Worm (Caenorhabditis elegans): ENCODE results near the gene T14G8.6.

The T14G8.6 gene

ce11 chrX:12889837-12890449 is 27.3 kb upstream of the T14G8.6 start (continued):
- peak in 1 of 3 experiments; percentile 71 for TF ChIP-seq lin-35 (GFP tag; optimal IDR thresholded peaks at IDR 0.05)
- TF ChIP-seq mel-28 (tag; optimal IDR thresholded peaks at IDR 0.05; ENCODE audit: borderline replicate concordance) = peak; percentile 36
- TF ChIP-seq snpc-3.4 (tag; optimal IDR thresholded peaks at IDR 0.05) = peak; percentile 62
- TF ChIP-seq egl-44 (GFP tag; IDR thresholded peaks at IDR 0.05) = peak; percentile 50; the same call in 1 of the 2 replicates
- peak; percentile 73 for TF ChIP-seq die-1 (tag; optimal IDR thresholded peaks at IDR 0.05)
- peak; percentile 53 for TF ChIP-seq repo-1 (tag; optimal IDR thresholded peaks at IDR 0.05)
- no peak for TF ChIP-seq tlf-1 (GFP tag; optimal IDR thresholded peaks at IDR 0.05)
- TF ChIP-seq egl-18 (GFP tag; IDR thresholded peaks at IDR 0.05) = peak; percentile 69; the same call in 1 of the 2 replicates
- TF ChIP-seq nhr-27 (tag; optimal IDR thresholded peaks at IDR 0.05) = no peak
- 0 out of 2 replicates have a peak, but pooled peaks have one; percentile 46 for TF ChIP-seq lag-1 (GFP tag; IDR thresholded peaks at IDR 0.05)
- TF ChIP-seq somi-1 (GFP tag; optimal IDR thresholded peaks at IDR 0.05) = peak; percentile 47
- peak; percentile 33 for TF ChIP-seq athp-1 (tag; optimal IDR thresholded peaks at IDR 0.05)
- TF ChIP-seq nhr-90 (tag; optimal IDR thresholded peaks at IDR 0.05) = peak; percentile 70
- peak; percentile 13; the same call in 1 of the 2 replicates for TF ChIP-seq ekl-4 (GFP tag; IDR thresholded peaks at IDR 0.05)
- TF ChIP-seq sdz-38 (tag; optimal IDR thresholded peaks at IDR 0.05) = no peak
- TF ChIP-seq nhr-179 (tag; optimal IDR thresholded peaks at IDR 0.05) = no peak
- no peak for TF ChIP-seq ama-1 (optimal IDR thresholded peaks at IDR 0.05)
- peak; percentile 41 to 65 for TF ChIP-seq ama-1 (GFP tag; optimal IDR thresholded peaks at IDR 0.05)
- TF ChIP-seq B0035.1 (tag; optimal IDR thresholded peaks at IDR 0.05) = peak; percentile 71
- peak; percentile 27 to 76 for TF ChIP-seq rec-8 (tag; optimal IDR thresholded peaks at IDR 0.05)
- TF ChIP-seq ztf-6 (GFP tag; IDR thresholded peaks at IDR 0.05) = no peak
- TF ChIP-seq him-1 (tag; optimal IDR thresholded peaks at IDR 0.05) = peak; percentile 93
- TF ChIP-seq pbrm-1 (GFP tag; IDR thresholded peaks at IDR 0.05) = peak; percentile 73
- TF ChIP-seq bed-1 (GFP tag; IDR thresholded peaks at IDR 0.05) = no peak
- TF ChIP-seq F37B4.10 (GFP tag; IDR thresholded peaks at IDR 0.05) = 0 out of 2 replicates have a peak, but pooled peaks have one; percentile 57
- peak; percentile 14 for TF ChIP-seq zim-3 (tag; optimal IDR thresholded peaks at IDR 0.05)
- peak; percentile 74 for TF ChIP-seq nfyb-1 (GFP tag; IDR thresholded peaks at IDR 0.05)
- 0 out of 2 replicates have a peak, but pooled peaks have one; percentile 62 for TF ChIP-seq aptf-3 (GFP tag; IDR thresholded peaks at IDR 0.05)
- TF ChIP-seq C17E4.6 (GFP tag; IDR thresholded peaks at IDR 0.05) = 0 out of 2 replicates have a peak, but pooled peaks have one; percentile 21
- peak; percentile 90 for TF ChIP-seq Y56A3A.18 (GFP tag; IDR thresholded peaks at IDR 0.05)
- peak; percentile 77 for TF ChIP-seq rpc-1 (optimal IDR thresholded peaks at IDR 0.05)
- peak; percentile 87 for TF ChIP-seq rpc-1 (tag; optimal IDR thresholded peaks at IDR 0.05)
- peak; percentile 80 for TF ChIP-seq mxl-1 (tag; optimal IDR thresholded peaks at IDR 0.05)
- TF ChIP-seq D2030.7 (GFP tag; IDR thresholded peaks at IDR 0.05) = no peak; the same call in none of the 2 replicates
- TF ChIP-seq hsf-1 (GFP tag; IDR thresholded peaks at IDR 0.05) = no peak
- TF ChIP-seq nhr-80 (tag; optimal IDR thresholded peaks at IDR 0.05) = peak; percentile 47
- TF ChIP-seq ztf-18 (tag; optimal IDR thresholded peaks at IDR 0.05) = peak; percentile 75
- peak; percentile 62 for TF ChIP-seq lir-1 (GFP tag; conservative IDR thresholded peaks at IDR 0.05)
- TF ChIP-seq atf-7 (tag; optimal IDR thresholded peaks at IDR 0.05) = peak; percentile 9
- TF ChIP-seq T26A5.8 (tag; optimal IDR thresholded peaks at IDR 0.05) = peak; percentile 35
- no peak for TF ChIP-seq sea-2 (GFP tag; IDR thresholded peaks at IDR 0.05)
- peak; percentile 72 for TF ChIP-seq rcor-1 (GFP tag; IDR thresholded peaks at IDR 0.05)
- TF ChIP-seq dox-1 (GFP tag; IDR thresholded peaks at IDR 0.05) = peak; percentile 65
- peak; percentile 55; the same call in 1 of the 2 replicates for TF ChIP-seq Y67H2A.10 (GFP tag; conservative IDR thresholded peaks at IDR 0.05)
- TF ChIP-seq ztf-26 (tag; optimal IDR thresholded peaks at IDR 0.05) = peak; percentile 57
- TF ChIP-seq madf-10 (tag; optimal IDR thresholded peaks at IDR 0.05) = peak; percentile 29
- peak; percentile 38 for TF ChIP-seq chd-7 (tag; optimal IDR thresholded peaks at IDR 0.05)
- TF ChIP-seq tbp1 (GFP tag; optimal IDR thresholded peaks at IDR 0.05) = peak; percentile 96
- TF ChIP-seq gei-17 (GFP tag; optimal IDR thresholded peaks at IDR 0.05) = peak; percentile 61

All from whole organism, young adult.